Worm (Caenorhabditis elegans) whole organism, L1 larva: Measurements from ENCODE around the gene sra-32.

Source experiments
- C34B4.2 ChIP-seq: sonication (generic microtip); optimal IDR thresholded peaks from 2 replicates; lab custom pipeline; 2017; ENCODE audit warnings: mild to moderate bottlenecking, missing genetic modification characterization, missing compliant biosample characterization
- aly-2 ChIP-seq: fragments of 150-350 bp; optimal IDR thresholded peaks from 2 replicates; lab custom pipeline; 2014; ENCODE audit warnings: missing biosample characterization, missing genetic modification characterization
- blmp-1 ChIP-seq: fragments of 150-350 bp; optimal IDR thresholded peaks from 2 replicates; lab custom pipeline; 2014; ENCODE audit warnings: missing biosample characterization, missing genetic modification characterization
- elt-2 ChIP-seq: sonication (generic microtip); optimal IDR thresholded peaks from 2 replicates; lab custom pipeline; 2016; ENCODE audit warnings: missing genetic modification characterization, mild to moderate bottlenecking, inconsistent platforms, missing compliant biosample characterization, missing genetic modification reagents
- nhr-11 ChIP-seq: fragments of 150-350 bp; optimal IDR thresholded peaks from 2 replicates; lab custom pipeline; 2014; ENCODE audit warnings: missing biosample characterization, missing genetic modification characterization
- nhr-237 ChIP-seq: fragments of 150-350 bp; optimal IDR thresholded peaks from 2 replicates; lab custom pipeline; 2014; ENCODE audit warnings: missing biosample characterization, missing genetic modification characterization
- snpc-4 ChIP-seq: fragments of 150-350 bp; optimal IDR thresholded peaks from 2 replicates; lab custom pipeline; 2014; ENCODE audit warnings: missing biosample characterization, missing genetic modification characterization
- sox-4 ChIP-seq: sonication (generic microtip); optimal IDR thresholded peaks from 2 replicates; lab custom pipeline; 2016; ENCODE audit warnings: missing genetic modification characterization, missing compliant biosample characterization
- unc-130 ChIP-seq: fragments of 150-350 bp; optimal IDR thresholded peaks from 2 replicates; lab custom pipeline; 2017; ENCODE audit warnings: missing biosample characterization, missing genetic modification characterization, inconsistent platforms

- no peak for TF ChIP-seq C34B4.2 (tag; lab: Kevin White, UChicago)
- TF ChIP-seq snpc-4, result no peak
- no peak for TF ChIP-seq nhr-237 (tag; lab: Kevin White, UChicago)
- TF ChIP-seq blmp-1 (tag; lab: Kevin White, UChicago), result no peak
- no peak for TF ChIP-seq unc-130 (tag; lab: Kevin White, UChicago)
- TF ChIP-seq aly-2 (tag; lab: Kevin White, UChicago), result no peak
- TF ChIP-seq elt-2 (tag; lab: Kevin White, UChicago), result no peak
- TF ChIP-seq sox-4 (tag; lab: Kevin White, UChicago), result no peak
- no peak for TF ChIP-seq nhr-11 (tag; lab: Kevin White, UChicago)
Measured at ce11 chrII:4548408-4548807, 16.6 kb upstream of the sra-32 start.
